Fruit fly (Drosophila melanogaster) whole organism, embryonic: ENCODE data around the gene eIF3d1.
A peak's percentile ranks its signal among the peaks of the same experiment; 100 is the strongest.

Experiments
- C15 ChIP-seq: fragments of 200-800 bp; sonication (Bioruptor generic); IDR thresholded peaks from 3 replicates; pipeline ENCODE4 v1.3.6; 2022; ENCODE audit warnings: missing biosample characterization, missing genetic modification characterization
- CG11696 ChIP-seq: fragments of 200-800 bp; sonication (Bioruptor generic); IDR thresholded peaks from 2 replicates; pipeline ENCODE4 v1.3.6; 2022; ENCODE audit warnings: missing biosample characterization, missing genetic modification characterization
- CG12104 ChIP-seq: fragments of 200-800 bp; sonication (Bioruptor generic); optimal IDR thresholded peaks from 3 replicates; lab custom pipeline; 2016; ENCODE audit warnings: missing biosample characterization, missing genetic modification characterization
- CG12155 ChIP-seq: fragments of 200-800 bp; sonication (Bioruptor generic); optimal IDR thresholded peaks from 3 replicates; lab custom pipeline; 2016; ENCODE audit warnings: missing biosample characterization, missing genetic modification characterization
- CG12219 ChIP-seq: fragments of 200-800 bp; sonication (Bioruptor generic); optimal IDR thresholded peaks from 3 replicates; lab custom pipeline; 2018; ENCODE audit warnings: missing biosample characterization, mild to moderate bottlenecking, missing genetic modification characterization
- CG15011 ChIP-seq: fragments of 200-800 bp; sonication (Bioruptor generic); optimal IDR thresholded peaks from 3 replicates; lab custom pipeline; 2018; ENCODE audit warnings: missing biosample characterization, mild to moderate bottlenecking, missing genetic modification characterization
- CG15601 ChIP-seq: fragments of 200-800 bp; sonication (Bioruptor generic); optimal IDR thresholded peaks from 3 replicates; lab custom pipeline; 2019; ENCODE audit warnings: missing biosample characterization, mild to moderate bottlenecking, missing genetic modification characterization, moderate library complexity
- CG17359 ChIP-seq: fragments of 200-800 bp; sonication (Bioruptor generic); optimal IDR thresholded peaks from 3 replicates; lab custom pipeline; 2018; ENCODE audit warnings: missing biosample characterization, mild to moderate bottlenecking, missing genetic modification characterization, moderate library complexity
- CG17385 ChIP-seq: fragments of 200-800 bp; sonication (Bioruptor generic); optimal IDR thresholded peaks from 3 replicates; lab custom pipeline; 2018; ENCODE audit warnings: missing biosample characterization, mild to moderate bottlenecking, missing genetic modification characterization
- CG1792 ChIP-seq: fragments of 200-800 bp; sonication (Bioruptor generic); optimal IDR thresholded peaks from 2 replicates; lab custom pipeline; 2016; ENCODE audit warnings: missing biosample characterization, missing genetic modification characterization
- CG2129 ChIP-seq: fragments of 200-800 bp; sonication (Bioruptor generic); IDR thresholded peaks from 2 replicates; pipeline ENCODE4 v1.3.6; 2022; ENCODE audit warnings: missing biosample characterization, missing genetic modification characterization; ENCODE audit not compliant: partially characterized antibody
- CG2202 ChIP-seq: fragments of 200-800 bp; sonication (Bioruptor generic); optimal IDR thresholded peaks from 2 replicates; lab custom pipeline; 2018; ENCODE audit warnings: missing biosample characterization, mild to moderate bottlenecking, missing genetic modification characterization
- CG32767 ChIP-seq: fragments of 200-800 bp; sonication (Bioruptor generic); IDR thresholded peaks from 2 replicates; pipeline ENCODE4 v1.3.6; 2022; ENCODE audit warnings: missing biosample characterization, missing genetic modification characterization
- CG3407 ChIP-seq: fragments of 200-800 bp; sonication (Bioruptor generic); optimal IDR thresholded peaks from 2 replicates; lab custom pipeline; 2018; ENCODE audit warnings: missing biosample characterization, mild to moderate bottlenecking, missing genetic modification characterization
- CG4820 ChIP-seq: fragments of 200-800 bp; sonication (Bioruptor generic); optimal IDR thresholded peaks from 3 replicates; lab custom pipeline; 2016; ENCODE audit warnings: missing biosample characterization, missing genetic modification characterization
- CG7271 ChIP-seq: fragments of 200-800 bp; sonication (Bioruptor generic); optimal IDR thresholded peaks from 2 replicates; lab custom pipeline; 2018; ENCODE audit warnings: missing biosample characterization, mild to moderate bottlenecking, missing genetic modification characterization, moderate library complexity
- CG7745 ChIP-seq: fragments of 200-800 bp; sonication (Bioruptor generic); optimal IDR thresholded peaks from 2 replicates; lab custom pipeline; 2018; ENCODE audit warnings: missing biosample characterization, mild to moderate bottlenecking, missing genetic modification characterization, moderate library complexity
- CG8924 ChIP-seq: fragments of 200-800 bp; optimal IDR thresholded peaks from 3 replicates; lab custom pipeline; 2019; ENCODE audit warnings: missing biosample characterization, mild to moderate bottlenecking, missing genetic modification characterization, moderate library complexity
- Doc3 ChIP-seq: fragments of 200-800 bp; sonication (Bioruptor generic); IDR thresholded peaks from 3 replicates; pipeline ENCODE4 v1.3.6; 2022; ENCODE audit warnings: missing biosample characterization, missing genetic modification characterization; ENCODE audit not compliant: partially characterized antibody
- E2f1 ChIP-seq: fragments of 200-800 bp; sonication (Bioruptor generic); IDR thresholded peaks from 2 replicates; pipeline ENCODE4 v1.3.6; 2022; ENCODE audit warnings: missing biosample characterization, missing genetic modification characterization
- HLH4C ChIP-seq: fragments of 200-800 bp; sonication (Bioruptor generic); IDR thresholded peaks from 3 replicates; pipeline ENCODE4 v1.3.6; 2022; ENCODE audit warnings: missing biosample characterization, missing genetic modification characterization; ENCODE audit not compliant: partially characterized antibody
- Hey ChIP-seq: fragments of 200-800 bp; sonication (Bioruptor generic); optimal IDR thresholded peaks from 3 replicates; lab custom pipeline; 2018; ENCODE audit warnings: missing biosample characterization, mild to moderate bottlenecking, missing genetic modification characterization
- Hmr ChIP-seq: fragments of 200-800 bp; sonication (Bioruptor generic); optimal IDR thresholded peaks from 3 replicates; lab custom pipeline; 2017; ENCODE audit warnings: mild to moderate bottlenecking, missing biosample characterization, missing genetic modification reagents, missing genetic modification characterization
- Hsf ChIP-seq: fragments of 200-800 bp; sonication (Bioruptor generic); optimal IDR thresholded peaks from 3 replicates; lab custom pipeline; 2016; ENCODE audit warnings: missing biosample characterization, missing genetic modification characterization
- Stat92E ChIP-seq, 3 experiments: fragments of >200 bp in 2 of 3; fragments of 200-800 bp in 1 of 3; sonication (Bioruptor generic) in 1 of 3; optimal IDR thresholded peaks; 2 replicates each; lab custom pipeline; 2017 to 2019; ENCODE audit warnings: missing biosample characterization in 3 of 3, missing genetic modification characterization in 3 of 3, mild to moderate bottlenecking in 1 of 3, moderate library complexity in 1 of 3
- ab ChIP-seq: fragments of 200-800 bp; sonication (Bioruptor generic); optimal IDR thresholded peaks from 2 replicates; lab custom pipeline; 2016; ENCODE audit warnings: missing biosample characterization, missing genetic modification characterization
- btn ChIP-seq: fragments of 200-800 bp; sonication (Bioruptor generic); optimal IDR thresholded peaks from 2 replicates; lab custom pipeline; 2016; ENCODE audit warnings: missing biosample characterization, missing genetic modification characterization
- ci ChIP-seq: fragments of 200-800 bp; sonication (Bioruptor generic); IDR thresholded peaks from 3 replicates; pipeline ENCODE4 v1.3.6; 2022; ENCODE audit warnings: missing biosample characterization, missing genetic modification characterization
- danr ChIP-seq: fragments of 200-800 bp; sonication (Bioruptor generic); IDR thresholded peaks from 2 replicates; pipeline ENCODE4 v1.3.6; 2022; ENCODE audit warnings: missing biosample characterization, missing genetic modification characterization
- dati ChIP-seq: fragments of 200-800 bp; sonication (Bioruptor generic); IDR thresholded peaks from 2 replicates; pipeline ENCODE4 v1.3.6; 2022; ENCODE audit warnings: missing biosample characterization, missing genetic modification characterization
- eyg ChIP-seq: fragments of 200-800 bp; sonication (Bioruptor generic); optimal IDR thresholded peaks from 3 replicates; lab custom pipeline; 2016; ENCODE audit warnings: missing biosample characterization, missing genetic modification characterization
- fd102C ChIP-seq: fragments of 200-800 bp; sonication (Bioruptor generic); optimal IDR thresholded peaks from 2 replicates; lab custom pipeline; 2018; ENCODE audit warnings: missing biosample characterization, mild to moderate bottlenecking, missing genetic modification characterization, moderate library complexity
- gce ChIP-seq: fragments of 200-800 bp; sonication (Bioruptor generic); IDR thresholded peaks from 3 replicates; pipeline ENCODE4 v1.3.6; 2022; ENCODE audit warnings: missing biosample characterization, missing genetic modification characterization
- gcm2 ChIP-seq: fragments of 200-800 bp; sonication (Bioruptor generic); optimal IDR thresholded peaks from 2 replicates; lab custom pipeline; 2016; ENCODE audit warnings: missing biosample characterization, missing genetic modification characterization
- gsb ChIP-seq: fragments of 200-800 bp; sonication (Bioruptor generic); IDR thresholded peaks from 2 replicates; pipeline ENCODE4 v1.3.6; 2022; ENCODE audit warnings: missing biosample characterization, missing genetic modification characterization
- ham ChIP-seq: fragments of 200-800 bp; sonication (Bioruptor generic); IDR thresholded peaks from 2 replicates; pipeline ENCODE4 v1.3.6; 2022; ENCODE audit warnings: missing biosample characterization, missing genetic modification characterization
- hkb ChIP-seq, 2 experiments: fragments of 200-800 bp in 1 of 2; fragments of >200 bp in 1 of 2; sonication (Bioruptor generic) in 1 of 2; IDR thresholded peaks in 1 of 2; optimal IDR thresholded peaks in 1 of 2; 2 replicates each; pipeline versions ENCODE4 v1.3.6 to Lab custom; 2017 to 2022; ENCODE audit warnings: missing biosample characterization in 1 of 2, missing genetic modification characterization in 1 of 2
- inv ChIP-seq: fragments of 200-800 bp; sonication (Bioruptor generic); IDR thresholded peaks from 2 replicates; pipeline ENCODE4 v1.3.6; 2022; ENCODE audit warnings: missing biosample characterization, missing genetic modification characterization; ENCODE audit not compliant: partially characterized antibody
- klu ChIP-seq: fragments of 200-800 bp; sonication (Bioruptor generic); IDR thresholded peaks from 2 replicates; pipeline ENCODE4 v1.3.6; 2022; ENCODE audit warnings: missing biosample characterization, missing genetic modification characterization
- lbe ChIP-seq: fragments of 200-800 bp; sonication (Bioruptor generic); optimal IDR thresholded peaks from 2 replicates; lab custom pipeline; 2016; ENCODE audit warnings: missing biosample characterization, mild to moderate bottlenecking, missing genetic modification characterization
- lov ChIP-seq, 2 experiments: fragments of 200-800 bp in 1 of 2; fragments of >200 bp in 1 of 2; sonication (Bioruptor generic) in 1 of 2; IDR thresholded peaks in 1 of 2; optimal IDR thresholded peaks in 1 of 2; 2 replicates in 1 of 2; 3 replicates in 1 of 2; pipeline versions ENCODE4 v1.3.6 to Lab custom; 2017 to 2022; ENCODE audit warnings: missing biosample characterization in 1 of 2, missing genetic modification characterization in 1 of 2
- luna ChIP-seq: fragments of 200-800 bp; sonication (Bioruptor generic); optimal IDR thresholded peaks from 2 replicates; lab custom pipeline; 2016; ENCODE audit warnings: missing biosample characterization, missing genetic modification characterization
- odd ChIP-seq: fragments of 200-800 bp; sonication (Bioruptor generic); optimal IDR thresholded peaks from 2 replicates; lab custom pipeline; 2017; ENCODE audit warnings: missing biosample characterization, mild to moderate bottlenecking, missing genetic modification characterization
- pita ChIP-seq: fragments of 200-800 bp; sonication (Bioruptor generic); optimal IDR thresholded peaks from 2 replicates; lab custom pipeline; 2017; ENCODE audit warnings: missing biosample characterization, mild to moderate bottlenecking, missing genetic modification characterization
- sna ChIP-seq: fragments of 200-800 bp; sonication (Bioruptor generic); IDR thresholded peaks from 2 replicates; pipeline ENCODE4 v1.3.6; 2022; ENCODE audit warnings: missing biosample characterization, missing genetic modification characterization; ENCODE audit not compliant: partially characterized antibody
- stc ChIP-seq: fragments of 200-800 bp; sonication (Bioruptor generic); IDR thresholded peaks from 2 replicates; pipeline ENCODE4 v1.3.6; 2022; ENCODE audit warnings: missing biosample characterization, missing genetic modification characterization
- wdn ChIP-seq: fragments of 200-800 bp; sonication (Bioruptor generic); IDR thresholded peaks from 2 replicates; pipeline ENCODE4 v1.3.6; 2022; ENCODE audit warnings: missing biosample characterization, missing genetic modification characterization
- wor ChIP-seq: fragments of 200-800 bp; sonication (Bioruptor generic); IDR thresholded peaks from 2 replicates; pipeline ENCODE4 v1.3.6; 2022; ENCODE audit warnings: missing biosample characterization, missing genetic modification characterization

eIF3d1 gene

DNA sequence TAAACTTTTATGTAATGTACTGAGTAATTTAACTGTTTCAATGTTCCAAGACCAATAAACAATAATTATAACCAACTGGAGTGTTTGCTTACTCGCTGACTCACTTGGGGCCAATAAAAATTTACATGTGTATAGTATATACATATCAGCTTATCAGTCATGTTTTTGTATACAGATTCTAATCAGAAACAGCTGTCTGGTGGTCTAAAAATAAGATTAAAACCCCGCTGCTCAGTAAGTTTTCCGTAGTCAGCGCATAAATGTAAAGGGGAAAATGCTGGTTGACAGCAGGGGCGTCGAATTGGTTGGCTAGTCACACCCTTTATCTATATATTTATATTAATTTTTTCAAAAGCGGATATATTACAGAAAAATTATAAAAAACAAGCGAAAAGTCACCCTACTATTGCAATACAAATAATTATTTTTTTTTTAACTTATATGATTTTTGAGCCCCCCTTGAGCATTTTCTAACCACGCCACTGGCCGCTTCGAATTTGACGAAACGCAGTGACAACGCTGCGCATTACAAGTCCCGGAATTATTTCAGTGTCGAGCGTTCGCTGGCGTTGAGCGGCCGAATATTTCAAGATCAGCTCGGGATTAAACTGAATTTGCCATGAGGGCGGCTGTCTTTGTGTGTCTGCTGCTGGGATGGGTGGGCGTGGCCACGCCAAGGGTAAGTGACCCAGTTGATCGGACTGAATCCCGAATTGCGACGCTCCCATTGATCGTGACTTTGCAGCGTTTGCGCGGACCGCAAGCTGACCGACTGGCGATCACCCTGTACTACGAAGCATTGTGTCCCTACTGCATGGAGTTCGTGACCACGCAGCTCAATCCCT, 1.3 kb upstream of the eIF3d1 start, which contains the start of gene GILT2 (continued):
- TF ChIP-seq CG4820 (peak; percentile 92), ci (GFP tag; lab: Robert Waterston, UW) (peak; percentile 94), CG2202 (peak; percentile 85), dati (peak; percentile 79), lbe (GFP tag; lab: Kevin White, UChicago) (peak; percentile 89), Doc3 (GFP tag; lab: Robert Waterston, UW) (no peak), odd (GFP tag; lab: Kevin White, UChicago) (peak; percentile 89), CG17359 (peak; percentile 94), E2f1 (peak; percentile 88), eyg (GFP tag; lab: Kevin White, UChicago) (peak; percentile 29), lov (optimal IDR thresholded peaks at IDR 0.05; lab: Kevin White, UChicago) (no peak), lov (GFP tag; IDR thresholded peaks at IDR 0.05; lab: Robert Waterston, UW) (peak; percentile 89), CG12104 (GFP tag; lab: Kevin White, UChicago) (peak; percentile 93), CG17385 (GFP tag; lab: Kevin White, UChicago) (peak; percentile 91), sna (GFP tag; lab: Robert Waterston, UW) (no peak), inv (no peak), ab (peak; percentile 10), CG12155 (GFP tag; lab: Kevin White, UChicago) (peak; percentile 78), Stat92E (GFP tag; optimal IDR thresholded peaks at IDR 0.05; lab: Kevin White, UChicago) (peak in 1 of 3 experiments; percentile 78), C15 (GFP tag; lab: Robert Waterston, UW) (peak; percentile 76), Hsf (GFP tag; lab: Kevin White, UChicago) (peak; percentile 80), HLH4C (no peak), wdn (GFP tag; lab: Robert Waterston, UW) (peak; percentile 79), CG7745 (tag; lab: Kevin White, UChicago) (no peak), hkb (optimal IDR thresholded peaks at IDR 0.05; lab: Kevin White, UChicago) (no peak), hkb (GFP tag; IDR thresholded peaks at IDR 0.05; lab: Robert Waterston, UW) (peak; percentile 95), CG12219 (GFP tag; lab: Kevin White, UChicago) (peak; percentile 82), wor (GFP tag; lab: Robert Waterston, UW) (peak; percentile 75), ham (0 out of 2 replicates have a peak, but pooled peaks have one; percentile 28), Hmr (peak; percentile 87), CG11696 (GFP tag; lab: Robert Waterston, UW) (peak; percentile 58), CG8924 (tag; lab: Kevin White, UChicago) (peak; percentile 92), klu (GFP tag; lab: Robert Waterston, UW) (peak; percentile 82), CG3407 (GFP tag; lab: Kevin White, UChicago) (peak; percentile 79), CG15601 (tag; lab: Kevin White, UChicago) (peak; percentile 90), gsb (GFP tag; lab: Robert Waterston, UW) (peak; percentile 83), CG7271 (tag; lab: Kevin White, UChicago) (peak; percentile 87), CG1792 (GFP tag; lab: Kevin White, UChicago) (peak; percentile 44), fd102C (GFP tag; lab: Kevin White, UChicago) (no peak), pita (no peak), gcm2 (GFP tag; lab: Kevin White, UChicago) (peak; percentile 72), stc (GFP tag; lab: Robert Waterston, UW) (peak; percentile 88), Hey (tag; lab: Kevin White, UChicago) (no peak), CG2129 (GFP tag; lab: Robert Waterston, UW) (no peak), gce (GFP tag; lab: Robert Waterston, UW) (peak; percentile 85), luna (no peak), CG15011 (GFP tag; lab: Kevin White, UChicago) (peak; percentile 88), btn (GFP tag; lab: Kevin White, UChicago) (no peak), CG32767 (GFP tag; lab: Robert Waterston, UW) (peak; percentile 94), danr (peak; percentile 84)
